Fruit fly (Drosophila melanogaster) whole organism, pupa: ENCODE measurements around the gene Non3.

Experiments used
- CG10348 ChIP-seq: fragments of 200-800 bp; sonication (Bioruptor generic); IDR thresholded peaks from 2 replicates; pipeline ENCODE4 v1.3.6; 2022; ENCODE audit warnings: missing biosample characterization, missing genetic modification characterization
- CG12605 ChIP-seq: fragments of 200-800 bp; sonication (Bioruptor generic); IDR thresholded peaks from 2 replicates; pipeline ENCODE4 v1.3.6; 2022; ENCODE audit warnings: missing biosample characterization, missing genetic modification characterization
- CG13204 ChIP-seq: fragments of 200-800 bp; sonication (Bioruptor generic); optimal IDR thresholded peaks from 2 replicates; lab custom pipeline; 2018; ENCODE audit warnings: missing biosample characterization, mild to moderate bottlenecking, missing genetic modification characterization, moderate library complexity
- CG14655 ChIP-seq: fragments of 200-800 bp; sonication (Bioruptor generic); optimal IDR thresholded peaks from 3 replicates; lab custom pipeline; 2017; ENCODE audit warnings: mild to moderate bottlenecking, missing biosample characterization, missing genetic modification reagents, missing genetic modification characterization
- CG15710 ChIP-seq: fragments of 200-800 bp; sonication (Bioruptor generic); optimal IDR thresholded peaks from 2 replicates; lab custom pipeline; 2018; ENCODE audit warnings: missing biosample characterization, mild to moderate bottlenecking, missing genetic modification characterization, moderate library complexity
- CG17806 ChIP-seq: fragments of 200-800 bp; sonication (Bioruptor generic); optimal IDR thresholded peaks from 2 replicates; lab custom pipeline; 2018; ENCODE audit warnings: missing biosample characterization, mild to moderate bottlenecking, missing genetic modification characterization, moderate library complexity
- CG32121 ChIP-seq: fragments of 200-800 bp; sonication (Bioruptor generic); IDR thresholded peaks from 2 replicates; pipeline ENCODE4 v1.3.6; 2022; ENCODE audit warnings: missing biosample characterization, missing genetic modification characterization
- CG34367 ChIP-seq: fragments of 200-800 bp; sonication (Bioruptor generic); optimal IDR thresholded peaks from 2 replicates; lab custom pipeline; 2018; ENCODE audit warnings: missing biosample characterization, mild to moderate bottlenecking, missing genetic modification characterization
- CG4496 ChIP-seq: fragments of 200-800 bp; sonication (Bioruptor generic); IDR thresholded peaks from 3 replicates; pipeline ENCODE4 v1.3.6; 2022; ENCODE audit warnings: missing biosample characterization, missing genetic modification characterization
- CG8159 ChIP-seq: fragments of 200-800 bp; sonication (Bioruptor generic); optimal IDR thresholded peaks from 3 replicates; lab custom pipeline; 2018; ENCODE audit warnings: missing biosample characterization, mild to moderate bottlenecking, missing genetic modification characterization, moderate library complexity
- CG8301 ChIP-seq: fragments of 200-800 bp; sonication (Bioruptor generic); optimal IDR thresholded peaks from 2 replicates; lab custom pipeline; 2018; ENCODE audit warnings: missing biosample characterization, mild to moderate bottlenecking, missing genetic modification characterization
- CG9948 ChIP-seq: fragments of 200-800 bp; sonication (Bioruptor generic); optimal IDR thresholded peaks from 2 replicates; lab custom pipeline; 2018; ENCODE audit warnings: missing biosample characterization, mild to moderate bottlenecking, missing genetic modification characterization, moderate library complexity
- D1 ChIP-seq: fragments of 200-800 bp; sonication (Bioruptor generic); optimal IDR thresholded peaks from 2 replicates; lab custom pipeline; 2018; ENCODE audit warnings: missing biosample characterization, mild to moderate bottlenecking, missing genetic modification characterization, moderate library complexity
- EcR ChIP-seq: fragments of 200-800 bp; sonication (Bioruptor generic); optimal IDR thresholded peaks from 3 replicates; lab custom pipeline; 2019; ENCODE audit warnings: missing biosample characterization, missing genetic modification characterization, mild to moderate bottlenecking, moderate library complexity, missing genetic modification reagents
- Ets98B ChIP-seq: fragments of 200-800 bp; sonication (Bioruptor generic); IDR thresholded peaks from 2 replicates; pipeline ENCODE4 v1.3.6; 2022; ENCODE audit warnings: missing biosample characterization, missing genetic modification characterization
- Pif1A ChIP-seq: fragments of 200-800 bp; sonication (Bioruptor generic); optimal IDR thresholded peaks from 3 replicates; lab custom pipeline; 2016; ENCODE audit warnings: missing biosample characterization, missing genetic modification characterization
- Pif1B ChIP-seq: fragments of 200-800 bp; sonication (Bioruptor generic); optimal IDR thresholded peaks from 3 replicates; lab custom pipeline; 2016; ENCODE audit warnings: missing biosample characterization, missing genetic modification characterization
- Snoo ChIP-seq: fragments of 200-800 bp; sonication (Bioruptor generic); optimal IDR thresholded peaks from 3 replicates; lab custom pipeline; 2017; ENCODE audit warnings: missing biosample characterization, mild to moderate bottlenecking, missing genetic modification characterization, inconsistent platforms
- fd96Ca ChIP-seq: fragments of 200-800 bp; sonication (Bioruptor generic); IDR thresholded peaks from 3 replicates; pipeline ENCODE4 v1.3.6; 2022; ENCODE audit warnings: missing biosample characterization, missing genetic modification characterization
- gl ChIP-seq: fragments of 200-800 bp; sonication (Bioruptor generic); optimal IDR thresholded peaks from 2 replicates; lab custom pipeline; 2018; ENCODE audit warnings: missing biosample characterization, mild to moderate bottlenecking, missing genetic modification characterization
- rn ChIP-seq: fragments of 200-800 bp; sonication (Bioruptor generic); IDR thresholded peaks from 2 replicates; pipeline ENCODE4 v1.3.6; 2022; ENCODE audit warnings: missing biosample characterization, missing genetic modification characterization

Non3 gene

dm6 chr3R:18223434-18223833 lies at the start of gene Non3, which contains the start of gene mTerf5:
TSS of gene Non3 (plus strand) at chr3R:18223722.
TSS of gene mTerf5 (minus strand) at chr3R:18223682.
- TF ChIP-seq Snoo (tag; lab: Kevin White, UChicago) (peak; percentile 33), fd96Ca (GFP tag; lab: Robert Waterston, UW) (peak; percentile 61; the same call in 2 of the 3 replicates), D1 (tag; lab: Kevin White, UChicago) (no peak), CG10348 (no peak), Ets98B (peak; percentile 32; the same call in 1 of the 2 replicates), rn (GFP tag; lab: Robert Waterston, UW) (no peak), CG8159 (tag; lab: Kevin White, UChicago) (peak; percentile 42), gl (tag; lab: Kevin White, UChicago) (no peak), CG12605 (GFP tag; lab: Robert Waterston, UW) (peak; percentile 25; the same call in 1 of the 2 replicates), CG17806 (tag; lab: Kevin White, UChicago) (peak; percentile 37), CG15710 (tag; lab: Kevin White, UChicago) (peak; percentile 49), CG32121 (GFP tag; lab: Robert Waterston, UW) (0 out of 2 replicates have a peak, but pooled peaks have one; percentile 35), EcR (GFP tag; lab: Kevin White, UChicago) (peak; percentile 86), CG13204 (GFP tag; lab: Kevin White, UChicago) (no peak), CG9948 (peak; percentile 5), CG4496 (GFP tag; lab: Robert Waterston, UW) (no peak)

DNA sequence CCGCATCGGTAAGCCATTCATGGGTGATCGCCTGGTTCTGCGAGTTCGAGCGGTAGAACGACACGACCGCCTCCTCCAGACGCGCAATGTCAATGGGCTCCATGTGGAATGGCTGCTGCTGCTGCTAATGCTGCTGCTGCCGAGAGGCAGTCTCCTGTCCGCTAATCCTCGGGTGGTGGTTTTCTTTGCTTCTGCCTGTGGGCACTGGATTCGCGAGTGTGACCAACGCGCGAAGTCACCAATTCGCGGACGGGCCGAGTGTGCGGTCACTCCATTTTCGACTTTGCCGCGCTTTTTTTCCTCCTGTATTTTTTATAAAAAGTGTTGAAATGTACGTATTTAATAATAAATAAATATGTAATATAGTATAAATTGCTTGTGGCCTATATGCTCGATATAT lies 40.3 kb upstream of the Non3 start, which contains the start of gene cdm:
Gene cdm (minus strand): TSS at position 236 of the 400 bp plus-strand sequence.
- peak; percentile 23; the same call in 1 of the 2 replicates for TF ChIP-seq CG32121 (GFP tag; lab: Robert Waterston, UW)
- no peak for TF ChIP-seq CG12605 (GFP tag; lab: Robert Waterston, UW)

DNA sequence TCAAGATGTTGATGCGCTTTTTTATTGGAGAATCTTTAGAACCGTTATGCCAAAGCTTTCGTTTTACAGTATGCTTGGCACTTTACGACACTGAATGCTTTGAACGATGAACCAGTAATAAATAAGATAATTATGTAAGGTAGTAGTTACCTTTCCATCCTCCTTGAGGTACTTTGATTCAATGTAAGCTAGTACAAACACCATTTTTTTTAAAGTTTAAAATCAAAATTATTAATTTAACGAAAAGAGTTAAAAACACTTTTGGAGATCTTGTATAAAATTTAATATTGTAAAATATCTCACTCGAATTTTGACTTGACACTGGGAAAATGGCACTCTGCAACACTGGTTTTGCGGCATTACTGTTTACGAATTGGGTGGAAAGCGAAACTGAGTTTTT lies 38.1 kb upstream of the Non3 start, which contains the start of the genes Arp5 and CG7208:
Gene Arp5 (plus strand): TSS at position 114 of the 400 bp plus-strand sequence.
Gene CG7208 (minus strand): TSS at position 331 of the 400 bp plus-strand sequence.
- TF ChIP-seq Snoo (tag; lab: Kevin White, UChicago) (peak; percentile 36), CG13204 (GFP tag; lab: Kevin White, UChicago) (no peak), CG12605 (GFP tag; lab: Robert Waterston, UW) (no peak), CG14655 (GFP tag; lab: Kevin White, UChicago) (no peak), CG8301 (no peak), CG8159 (tag; lab: Kevin White, UChicago) (peak; percentile 51), CG9948 (peak; percentile 37), CG17806 (tag; lab: Kevin White, UChicago) (peak; percentile 53), EcR (GFP tag; lab: Kevin White, UChicago) (no peak), Pif1B (GFP tag; lab: Kevin White, UChicago) (no peak), gl (tag; lab: Kevin White, UChicago) (no peak), CG32121 (GFP tag; lab: Robert Waterston, UW) (peak; percentile 45), CG15710 (tag; lab: Kevin White, UChicago) (peak; percentile 51), CG4496 (GFP tag; lab: Robert Waterston, UW) (peak; percentile 69; the same call in 2 of the 3 replicates), CG34367 (tag; lab: Kevin White, UChicago) (no peak), Ets98B (peak; percentile 23), fd96Ca (GFP tag; lab: Robert Waterston, UW) (no peak), D1 (tag; lab: Kevin White, UChicago) (no peak), Pif1A (no peak), CG10348 (no peak), rn (GFP tag; lab: Robert Waterston, UW) (no peak; the same call in 1 of the 2 replicates)

DNA sequence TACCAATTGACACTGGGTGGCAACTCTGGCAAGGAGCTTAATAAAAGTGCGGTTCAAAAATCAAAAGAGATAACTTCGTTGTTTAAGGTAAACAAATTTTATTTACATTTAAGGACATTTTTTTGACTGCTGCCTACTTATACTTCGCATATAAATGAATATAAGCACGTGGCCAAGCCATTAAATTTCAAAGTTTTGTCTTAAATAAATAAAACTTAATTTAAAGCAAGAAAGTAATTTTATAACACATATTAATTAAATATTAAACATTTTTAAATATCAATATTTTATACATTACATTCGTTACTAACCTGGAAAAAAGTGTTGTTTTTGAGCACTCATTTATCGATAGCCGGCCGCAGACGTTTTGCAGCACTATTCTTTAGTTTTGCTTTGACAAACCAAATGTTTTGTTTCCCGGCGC lies 34.8 kb upstream of the Non3 start, which contains the start of the genes CG12321 and MED17:
Gene CG12321 (minus strand): TSS at position 6 of the 424 bp plus-strand sequence.
Gene MED17 (plus strand): TSS at position 371 of the 424 bp plus-strand sequence.
- TF ChIP-seq D1 (tag; lab: Kevin White, UChicago) (no peak), CG8301 (peak; percentile 79), CG4496 (GFP tag; lab: Robert Waterston, UW) (peak; percentile 82), CG9948 (peak; percentile 84), Ets98B (peak; percentile 82), CG15710 (tag; lab: Kevin White, UChicago) (peak; percentile 85), gl (tag; lab: Kevin White, UChicago) (peak; percentile 14), Pif1B (GFP tag; lab: Kevin White, UChicago) (peak; percentile 32), Pif1A (no peak), fd96Ca (GFP tag; lab: Robert Waterston, UW) (peak; percentile 77; the same call in 2 of the 3 replicates), CG12605 (GFP tag; lab: Robert Waterston, UW) (peak; percentile 61), Snoo (tag; lab: Kevin White, UChicago) (peak; percentile 85), CG8159 (tag; lab: Kevin White, UChicago) (peak; percentile 84), CG10348 (peak; percentile 69; the same call in 1 of the 2 replicates), CG13204 (GFP tag; lab: Kevin White, UChicago) (no peak), CG17806 (tag; lab: Kevin White, UChicago) (peak; percentile 84), CG34367 (tag; lab: Kevin White, UChicago) (peak; percentile 62), CG14655 (GFP tag; lab: Kevin White, UChicago) (no peak), CG32121 (GFP tag; lab: Robert Waterston, UW) (peak; percentile 71), EcR (GFP tag; lab: Kevin White, UChicago) (no peak), rn (GFP tag; lab: Robert Waterston, UW) (peak; percentile 63)
- TF ChIP-seq, all 21 proteins: peak for 16

dm6 chr3R:18191867-18192266 lies 31.7 kb upstream of the Non3 start, which contains the start of gene CG14313:
TSS of gene CG14313 (minus strand) at chr3R:18191967.
- no peak for TF ChIP-seq Snoo (tag; lab: Kevin White, UChicago)
- no peak for TF ChIP-seq Pif1A
- no peak for TF ChIP-seq CG13204 (GFP tag; lab: Kevin White, UChicago)
- TF ChIP-seq EcR (GFP tag; lab: Kevin White, UChicago), result no peak
- no peak for TF ChIP-seq Ets98B
- TF ChIP-seq CG17806 (tag; lab: Kevin White, UChicago), result no peak
- TF ChIP-seq CG10348, result no peak
- TF ChIP-seq CG15710 (tag; lab: Kevin White, UChicago), result no peak
- TF ChIP-seq rn (GFP tag; lab: Robert Waterston, UW), result no peak
- TF ChIP-seq fd96Ca (GFP tag; lab: Robert Waterston, UW), result no peak
- TF ChIP-seq Pif1B (GFP tag; lab: Kevin White, UChicago), result no peak
- no peak for TF ChIP-seq CG34367 (tag; lab: Kevin White, UChicago)
- no peak for TF ChIP-seq CG12605 (GFP tag; lab: Robert Waterston, UW)
- TF ChIP-seq D1 (tag; lab: Kevin White, UChicago), result no peak
- no peak for TF ChIP-seq CG32121 (GFP tag; lab: Robert Waterston, UW)
- no peak for TF ChIP-seq CG14655 (GFP tag; lab: Kevin White, UChicago)
- TF ChIP-seq CG4496 (GFP tag; lab: Robert Waterston, UW), result no peak
